Worm (Caenorhabditis elegans) whole organism, L4 larva: ENCODE measurements around the gene C53B7.2.
A peak's percentile ranks its signal among the peaks of the same experiment; 100 is the strongest.

ENCODE experiments used
- lir-3 ChIP-seq: sonication (generic microtip); optimal IDR thresholded peaks from 2 replicates; lab custom pipeline; 2016; ENCODE audit warnings: mild to moderate bottlenecking, missing genetic modification characterization, missing compliant biosample characterization
- mes-2 ChIP-seq: sonication (generic microtip); optimal IDR thresholded peaks from 2 replicates; lab custom pipeline; 2016; ENCODE audit warnings: missing genotype, mild to moderate bottlenecking, missing genetic modification characterization, missing compliant biosample characterization; ENCODE audit not compliant: poor library complexity, severe bottlenecking
- nhr-11 ChIP-seq: fragments of 150-350 bp; optimal IDR thresholded peaks from 2 replicates; lab custom pipeline; 2014; ENCODE audit warnings: missing biosample characterization, missing genetic modification characterization
- nhr-237 ChIP-seq: sonication (generic microtip); optimal IDR thresholded peaks from 2 replicates; lab custom pipeline; 2017; ENCODE audit warnings: missing biosample characterization, missing genetic modification characterization
- sdz-12 ChIP-seq: fragments of 200-800 bp; sonication (Bioruptor generic); optimal IDR thresholded peaks from 2 replicates; lab custom pipeline; 2018; ENCODE audit warnings: mild to moderate bottlenecking, missing genetic modification characterization, missing compliant biosample characterization
- snpc-4 ChIP-seq: fragments of 150-350 bp; optimal IDR thresholded peaks from 2 replicates; lab custom pipeline; 2014; ENCODE audit warnings: missing biosample characterization, missing genetic modification characterization
- tra-1 ChIP-seq: fragments of 200-800 bp; sonication (Bioruptor generic); IDR thresholded peaks from 2 replicates; pipeline ENCODE4 v1.3.6; 2022; ENCODE audit warnings: missing genetic modification reagents, missing genetic modification characterization, missing compliant biosample characterization
- unc-62 ChIP-seq, 3 experiments: fragments of 150-350 bp in 1 of 3; sonication (generic microtip); optimal IDR thresholded peaks in 2 of 3; peaks in 1 of 3; 1 replicate in 1 of 3; 2 replicates in 2 of 3; lab custom pipeline; 2014 to 2017; ENCODE audit warnings: missing biosample characterization in 3 of 3, missing genetic modification characterization in 3 of 3, missing genetic modification reagents in 3 of 3, missing genotype in 1 of 3

DNA sequence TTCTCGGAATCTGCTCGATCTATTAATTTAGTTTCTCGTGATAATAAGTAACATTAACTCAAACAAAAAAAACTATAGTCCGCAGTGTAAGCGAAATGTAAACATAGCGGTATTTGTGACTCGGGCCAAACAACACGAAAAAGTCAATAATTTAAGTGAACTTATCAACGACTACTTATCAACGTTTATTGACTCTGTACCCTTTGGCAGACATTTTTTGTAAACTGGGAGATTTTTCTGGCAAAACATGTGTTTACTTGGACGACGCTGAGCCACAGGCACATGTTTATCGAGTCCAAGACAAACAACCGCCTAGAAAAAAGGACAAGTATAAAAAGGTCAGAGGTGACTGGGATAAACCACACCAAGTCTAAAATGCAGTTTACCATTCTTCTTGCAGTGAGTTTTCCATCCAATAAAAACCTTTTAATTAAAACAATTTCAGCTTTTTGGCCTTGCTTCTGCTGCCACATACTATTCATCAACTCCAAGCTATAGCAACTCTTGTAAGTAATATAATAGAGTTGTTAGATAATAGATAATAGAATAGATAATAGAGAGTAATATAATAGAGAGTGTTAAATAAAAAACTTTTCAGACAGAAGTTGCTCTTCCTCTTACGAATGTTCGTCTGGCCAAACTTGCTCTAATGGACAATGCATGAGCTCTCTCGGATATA, 1.5 kb upstream of the C53B7.2 start, which contains the start of gene C53B7.3:
- TF ChIP-seq mes-2 (tag; lab: Kevin White, UChicago) (no peak), snpc-4 (tag; lab: Kevin White, UChicago) (no peak), nhr-11 (no peak), unc-62 (GFP tag; optimal IDR thresholded peaks at IDR 0.05 in 1 of 2; lab: Kevin White, UChicago) (peak in 1 of 2 experiments; percentile 92), unc-62 (tag; optimal IDR thresholded peaks at IDR 0.05; lab: Kevin White, UChicago) (no peak), sdz-12 (no peak), lir-3 (tag; lab: Kevin White, UChicago) (no peak), tra-1 (GFP tag; lab: Robert Waterston, UW) (no peak), nhr-237 (tag; lab: Kevin White, UChicago) (no peak)
